Fruit fly (Drosophila melanogaster): ENCODE measurements around the gene sstn.

Gene sstn

dm6 chr3L:15136659-15137572 lies 42.4 kb upstream of the sstn start, which contains the start of gene CG12316 (continued):
- TF ChIP-seq CG1603 (tag; optimal IDR thresholded peaks at IDR 0.05) (peak; percentile 90), Ptx1 (GFP tag; IDR thresholded peaks at IDR 0.05) (peak; percentile 71), schlank (tag; optimal IDR thresholded peaks at IDR 0.05) (peak; percentile 84), odd (GFP tag; optimal IDR thresholded peaks at IDR 0.05) (peak; percentile 92), ci (GFP tag; IDR thresholded peaks at IDR 0.05) (peak; percentile 93), usp (GFP tag; optimal IDR thresholded peaks at IDR 0.05) (no peak), HLH54F (GFP tag; optimal IDR thresholded peaks at IDR 0.05) (peak; percentile 94), chn (GFP tag; optimal IDR thresholded peaks at IDR 0.05) (peak; percentile 91), grau (tag; optimal IDR thresholded peaks at IDR 0.05) (peak; percentile 91), Bteb2 (GFP tag; optimal IDR thresholded peaks at IDR 0.05) (peak; percentile 88), Ets97D (GFP tag; optimal IDR thresholded peaks at IDR 0.05) (peak; percentile 70), aop (GFP tag; IDR thresholded peaks at IDR 0.05) (0 out of 2 replicates have a peak, but pooled peaks have one; percentile 51), CG10654 (GFP tag; optimal IDR thresholded peaks at IDR 0.05) (peak; percentile 89), bcd (GFP tag; optimal IDR thresholded peaks at IDR 0.05) (peak; percentile 88), Camta (GFP tag; optimal IDR thresholded peaks at IDR 0.05) (peak; percentile 88), en (GFP tag; optimal IDR thresholded peaks at IDR 0.05) (peak; percentile 85), CG10209 (GFP tag; optimal IDR thresholded peaks at IDR 0.05) (peak; percentile 90), vfl (GFP tag; optimal IDR thresholded peaks at IDR 0.05) (peak; percentile 84), Dip2 (GFP tag; IDR thresholded peaks at IDR 0.05) (no peak), trh (GFP tag; optimal IDR thresholded peaks at IDR 0.05) (peak; percentile 42), ttk (GFP tag; IDR thresholded peaks at IDR 0.05) (peak; percentile 73), BtbVII (GFP tag; optimal IDR thresholded peaks at IDR 0.05) (peak; percentile 91), CG16779 (GFP tag; IDR thresholded peaks at IDR 0.05) (peak; percentile 62; the same call in 1 of the 2 replicates), zen2 (GFP tag; IDR thresholded peaks at IDR 0.05; ENCODE audit: partially characterized antibody) (peak; percentile 74; the same call in 2 of the 3 replicates), Six4 (GFP tag; optimal IDR thresholded peaks at IDR 0.05) (peak; percentile 86), B-H2 (GFP tag; optimal IDR thresholded peaks at IDR 0.05) (peak; percentile 90), ab (GFP tag; optimal IDR thresholded peaks at IDR 0.05) (peak; percentile 57), CG9817 (tag; optimal IDR thresholded peaks at IDR 0.05) (peak; percentile 87), Eip74EF (GFP tag; optimal IDR thresholded peaks at IDR 0.05) (peak in 1 of 2 experiments; percentile 90), CG13424 (tag; optimal IDR thresholded peaks at IDR 0.05) (peak; percentile 93), unc-4 (GFP tag; IDR thresholded peaks at IDR 0.05; ENCODE audit: partially characterized antibody) (peak; percentile 84), tx (GFP tag; optimal IDR thresholded peaks at IDR 0.05) (peak; percentile 84), CG12659 (GFP tag; optimal IDR thresholded peaks at IDR 0.05) (peak; percentile 92), CHES-1-like (GFP tag; optimal IDR thresholded peaks at IDR 0.05) (peak; percentile 89), vvl (GFP tag; IDR thresholded peaks at IDR 0.05) (peak; percentile 92), scrt (GFP tag; optimal IDR thresholded peaks at IDR 0.05) (peak; percentile 88), org-1 (GFP tag; optimal IDR thresholded peaks at IDR 0.05) (peak; percentile 94), fu2 (GFP tag; optimal IDR thresholded peaks at IDR 0.05) (peak; percentile 82), CG3281 (GFP tag; optimal IDR thresholded peaks at IDR 0.05) (peak; percentile 91), GATAe (GFP tag; conservative IDR thresholded peaks at IDR 0.05) (no peak; the same call in 1 of the 2 replicates), crol (GFP tag; IDR thresholded peaks at IDR 0.05) (no peak), CG7987 (GFP tag; optimal IDR thresholded peaks at IDR 0.05) (peak; percentile 85), gt (GFP tag; IDR thresholded peaks at IDR 0.05) (no peak), mld (GFP tag; IDR thresholded peaks at IDR 0.05; ENCODE audit: partially characterized antibody) (peak; percentile 47; the same call in 1 of the 3 replicates), tio (GFP tag; optimal IDR thresholded peaks at IDR 0.05) (peak; percentile 79), dpn (GFP tag; optimal IDR thresholded peaks at IDR 0.05) (peak; percentile 84 to 89), CG7839 (tag; optimal IDR thresholded peaks at IDR 0.05) (peak; percentile 92), z (GFP tag; IDR thresholded peaks at IDR 0.05) (peak; percentile 38; the same call in 1 of the 3 replicates), yki (optimal IDR thresholded peaks at IDR 0.05) (no peak)
